Fruit fly (Drosophila melanogaster): ENCODE measurements around the gene CG4768.

Gene CG4768

DNA sequence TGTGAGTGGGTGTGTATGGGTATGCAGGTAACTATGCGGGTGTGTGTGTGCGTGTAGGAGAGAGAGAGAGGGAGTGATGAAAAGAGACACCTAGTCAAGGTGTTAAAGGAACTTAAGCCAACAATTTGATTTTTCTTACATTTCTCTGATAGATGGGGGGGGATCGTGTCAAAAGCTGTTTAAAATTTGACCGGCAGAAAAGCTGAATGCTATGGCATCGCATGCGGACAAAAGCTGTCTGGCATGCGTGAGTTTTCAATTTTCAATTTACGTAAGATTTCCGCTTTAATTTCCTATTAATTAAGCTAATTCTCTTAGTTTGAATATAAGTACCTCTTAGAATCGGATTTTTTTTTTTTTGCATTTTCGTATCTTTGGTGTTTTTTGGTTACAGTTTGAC lies 48.0 kb downstream of the CG4768 start (continued):
- TF ChIP-seq CG1603 (tag; optimal IDR thresholded peaks at IDR 0.05) (peak; percentile 43), mam (GFP tag; optimal IDR thresholded peaks at IDR 0.05) (peak; percentile 29), emc (GFP tag; optimal IDR thresholded peaks at IDR 0.05) (no peak), CG2199 (GFP tag; IDR thresholded peaks at IDR 0.05) (peak; percentile 96), CG8944 (GFP tag; optimal IDR thresholded peaks at IDR 0.05) (peak; percentile 18), CG11247 (GFP tag; IDR thresholded peaks at IDR 0.05) (peak; percentile 34; the same call in 1 of the 2 replicates), row (GFP tag; IDR thresholded peaks at IDR 0.05) (peak; percentile 42; the same call in 2 of the 3 replicates), HmgD (GFP tag; optimal IDR thresholded peaks at IDR 0.05) (peak; percentile 73), chif (GFP tag; optimal IDR thresholded peaks at IDR 0.05) (peak in 1 of 2 experiments; percentile 7), CG11085 (GFP tag; IDR thresholded peaks at IDR 0.05) (no peak), CG9437 (GFP tag; optimal IDR thresholded peaks at IDR 0.05) (peak; percentile 39), CG9876 (GFP tag; optimal IDR thresholded peaks at IDR 0.05) (peak; percentile 14), CTCF (GFP tag; optimal IDR thresholded peaks at IDR 0.05) (peak; percentile 56), H15 (GFP tag; IDR thresholded peaks at IDR 0.05) (0 out of 3 replicates have a peak, but pooled peaks have one; percentile 36), Dll (GFP tag; IDR thresholded peaks at IDR 0.05; ENCODE audit: partially characterized antibody) (no peak), sisA (GFP tag; IDR thresholded peaks at IDR 0.05) (0 out of 2 replicates have a peak, but pooled peaks have one; percentile 9), CG3163 (GFP tag; optimal IDR thresholded peaks at IDR 0.05) (peak; percentile 14)

dm6 chrX:16844295-16844694 lies 52.4 kb downstream of the CG4768 start, which contains the start of gene RSG7:
Gene RSG7, minus strand, starts transcription at chrX:16844433.
- TF ChIP-seq kah (GFP tag; optimal IDR thresholded peaks at IDR 0.05) (no peak), CG8290 (GFP tag; optimal IDR thresholded peaks at IDR 0.05) (no peak), CG8290 (tag; optimal IDR thresholded peaks at IDR 0.05) (no peak), crp (GFP tag; optimal IDR thresholded peaks at IDR 0.05) (peak in 1 of 2 experiments; percentile 35), ewg (GFP tag; optimal IDR thresholded peaks at IDR 0.05) (peak; percentile 89), gce (GFP tag; IDR thresholded peaks at IDR 0.05) (no peak), Elba2 (GFP tag; optimal IDR thresholded peaks at IDR 0.05) (no peak), CG1832 (GFP tag; optimal IDR thresholded peaks at IDR 0.05) (peak; percentile 34), pzg (GFP tag; optimal IDR thresholded peaks at IDR 0.05) (peak; percentile 3), CG13287 (GFP tag; IDR thresholded peaks at IDR 0.05; ENCODE audit: partially characterized antibody) (peak; percentile 9; the same call in 1 of the 2 replicates), CG12155 (GFP tag; optimal IDR thresholded peaks at IDR 0.05) (no peak), sqz (GFP tag; optimal IDR thresholded peaks at IDR 0.05) (no peak), Trl (optimal IDR thresholded peaks at IDR 0.05) (peak; percentile 32 to 57), Trl (GFP tag; optimal IDR thresholded peaks at IDR 0.05) (no peak), pros (GFP tag; optimal IDR thresholded peaks at IDR 0.05) (no peak), CG4707 (GFP tag; optimal IDR thresholded peaks at IDR 0.05) (no peak), onecut (GFP tag; IDR thresholded peaks at IDR 0.05) (peak; percentile 98), corto (GFP tag; optimal IDR thresholded peaks at IDR 0.05) (no peak), Dref (GFP tag; IDR thresholded peaks at IDR 0.05) (peak; percentile 42), MBD-R2 (GFP tag; IDR thresholded peaks at IDR 0.05) (peak; percentile 27; the same call in 1 of the 2 replicates), BEAF-32 (GFP tag; optimal IDR thresholded peaks at IDR 0.05) (peak; percentile 1), CG9797 (GFP tag; optimal IDR thresholded peaks at IDR 0.05) (no peak), zfh2 (GFP tag; optimal IDR thresholded peaks at IDR 0.05) (no peak), CG17328 (GFP tag; IDR thresholded peaks at IDR 0.05) (no peak), br (optimal IDR thresholded peaks at IDR 0.05) (no peak), Deaf1 (tag; optimal IDR thresholded peaks at IDR 0.05) (peak; percentile 5), CG31441 (GFP tag; IDR thresholded peaks at IDR 0.05) (no peak)

Data from whole organism, embryonic.